Worm (Caenorhabditis elegans) whole organism, young adult: ENCODE measurements around the gene samt-1.
A peak's percentile ranks its signal among the peaks of the same experiment; 100 is the strongest.

ENCODE experiments used
- B0035.1 ChIP-seq: sonication (generic microtip); optimal IDR thresholded peaks from 2 replicates; lab custom pipeline; 2016; ENCODE audit warnings: missing genetic modification characterization, mild to moderate bottlenecking, missing compliant biosample characterization, missing genotype, missing genetic modification reagents
- C17E4.6 ChIP-seq: fragments of 200-800 bp; sonication (Bioruptor generic); IDR thresholded peaks from 2 replicates; pipeline ENCODE4 v1.3.6; 2022; ENCODE audit warnings: missing genetic modification reagents, missing genetic modification characterization, missing compliant biosample characterization
- D2030.7 ChIP-seq: fragments of 200-800 bp; sonication (Bioruptor generic); IDR thresholded peaks from 2 replicates; pipeline ENCODE4 v1.3.6; 2022; ENCODE audit warnings: missing genetic modification reagents, missing genetic modification characterization, missing compliant biosample characterization
- F10E7.11 ChIP-seq: sonication (generic microtip); optimal IDR thresholded peaks from 2 replicates; lab custom pipeline; 2017; ENCODE audit warnings: mild to moderate bottlenecking, missing genetic modification characterization, moderate library complexity, missing compliant biosample characterization
- F33H1.4 ChIP-seq: fragments of 200-800 bp; sonication (Bioruptor generic); IDR thresholded peaks from 2 replicates; pipeline ENCODE4 v1.3.6; 2022; ENCODE audit warnings: missing genetic modification reagents, missing genetic modification characterization, missing compliant biosample characterization
- F37B4.10 ChIP-seq: fragments of 200-800 bp; sonication (Bioruptor generic); IDR thresholded peaks from 2 replicates; pipeline ENCODE4 v1.3.6; 2022; ENCODE audit warnings: missing genetic modification characterization, missing compliant biosample characterization
- F49E8.2 ChIP-seq: sonication (generic microtip); optimal IDR thresholded peaks from 3 replicates; lab custom pipeline; 2017; ENCODE audit warnings: missing genetic modification characterization, mild to moderate bottlenecking, missing compliant biosample characterization, antibody characterized with exemption, moderate library complexity; ENCODE audit not compliant: insufficient read depth
- F57A8.1 ChIP-seq: fragments of 200-800 bp; sonication (Bioruptor generic); optimal IDR thresholded peaks from 2 replicates; lab custom pipeline; 2018; ENCODE audit warnings: mild to moderate bottlenecking, missing genetic modification characterization, moderate library complexity, missing compliant biosample characterization
- K11D2.4 ChIP-seq: fragments of 200-800 bp; sonication (Bioruptor generic); IDR thresholded peaks from 2 replicates; pipeline ENCODE4 v1.3.6; 2022; ENCODE audit warnings: missing genetic modification reagents, missing genetic modification characterization, missing compliant biosample characterization
- T07F8.4 ChIP-seq: sonication (generic microtip); optimal IDR thresholded peaks from 2 replicates; lab custom pipeline; 2016; ENCODE audit warnings: mild to moderate bottlenecking, missing genetic modification characterization, moderate library complexity, missing compliant biosample characterization
- T26A5.8 ChIP-seq: sonication (generic microtip); optimal IDR thresholded peaks from 2 replicates; lab custom pipeline; 2016; ENCODE audit warnings: missing genetic modification characterization, missing compliant biosample characterization
- Y53F4B.3 ChIP-seq: fragments of 200-800 bp; sonication (Bioruptor generic); IDR thresholded peaks from 2 replicates; pipeline ENCODE4 v1.3.6; 2022; ENCODE audit warnings: missing genetic modification reagents, missing genetic modification characterization, missing compliant biosample characterization
- Y53G8AR.9 ChIP-seq: fragments of 200-800 bp; sonication (Bioruptor generic); conservative IDR thresholded peaks from 2 replicates; pipeline ENCODE4 v1.3.6; 2022; ENCODE audit warnings: missing genetic modification reagents, missing genetic modification characterization, missing compliant biosample characterization
- Y79H2A.3 ChIP-seq: fragments of 200-800 bp; sonication (Bioruptor generic); conservative IDR thresholded peaks from 2 replicates; pipeline ENCODE4 v1.3.6; 2022; ENCODE audit warnings: missing genetic modification reagents, missing genetic modification characterization, missing compliant biosample characterization
- Y95B8A.8 ChIP-seq: fragments of 200-800 bp; sonication (Bioruptor generic); IDR thresholded peaks from 2 replicates; pipeline ENCODE4 v1.3.6; 2022; ENCODE audit warnings: missing genetic modification reagents, missing genetic modification characterization, missing compliant biosample characterization
- ZK185.1 ChIP-seq: sonication (generic microtip); optimal IDR thresholded peaks from 2 replicates; lab custom pipeline; 2016; ENCODE audit warnings: mild to moderate bottlenecking, missing genetic modification characterization, missing compliant biosample characterization; ENCODE audit not compliant: poor library complexity, severe bottlenecking
- ceh-58 ChIP-seq: fragments of 200-800 bp; sonication (Bioruptor generic); IDR thresholded peaks from 2 replicates; pipeline ENCODE4 v1.3.6; 2022; ENCODE audit warnings: missing genetic modification characterization, missing compliant biosample characterization
- ceh-91 ChIP-seq: fragments of 200-800 bp; sonication (Bioruptor generic); IDR thresholded peaks from 2 replicates; pipeline ENCODE4 v1.3.6; 2022; ENCODE audit warnings: missing genetic modification reagents, missing genetic modification characterization, missing compliant biosample characterization
- dox-1 ChIP-seq: fragments of 200-800 bp; sonication (Bioruptor generic); IDR thresholded peaks from 2 replicates; pipeline ENCODE4 v1.3.6; 2022; ENCODE audit warnings: missing genetic modification reagents, missing genetic modification characterization, missing compliant biosample characterization
- dpl-1 ChIP-seq: fragments of 150-350 bp; optimal IDR thresholded peaks from 2 replicates; lab custom pipeline; 2014; ENCODE audit warnings: missing biosample characterization, missing genetic modification reagents, missing genetic modification characterization
- efl-1 ChIP-seq: fragments of 150-350 bp; optimal IDR thresholded peaks from 2 replicates; lab custom pipeline; 2014; ENCODE audit warnings: missing biosample characterization, missing genetic modification reagents, missing genetic modification characterization
- ekl-4 ChIP-seq: fragments of 200-800 bp; sonication (Bioruptor generic); IDR thresholded peaks from 2 replicates; pipeline ENCODE4 v1.3.6; 2022; ENCODE audit warnings: missing genetic modification reagents, missing genetic modification characterization, missing compliant biosample characterization
- hmg-1.2 ChIP-seq: fragments of 200-800 bp; sonication (Bioruptor generic); IDR thresholded peaks from 2 replicates; pipeline ENCODE4 v1.3.6; 2022; ENCODE audit warnings: missing genetic modification reagents, missing genetic modification characterization, missing compliant biosample characterization
- hsf-1 ChIP-seq: fragments of 200-800 bp; sonication (Bioruptor generic); IDR thresholded peaks from 2 replicates; pipeline ENCODE4 v1.3.6; 2022; ENCODE audit warnings: missing genetic modification reagents, missing genetic modification characterization, missing compliant biosample characterization
- let-526 ChIP-seq: fragments of 200-800 bp; sonication (Bioruptor generic); IDR thresholded peaks from 2 replicates; pipeline ENCODE4 v1.3.6; 2022; ENCODE audit warnings: missing genetic modification reagents, missing genetic modification characterization, missing compliant biosample characterization
- lin-26 ChIP-seq: fragments of 200-800 bp; sonication (Bioruptor generic); IDR thresholded peaks from 2 replicates; pipeline ENCODE4 v1.3.6; 2022; ENCODE audit warnings: missing genetic modification reagents, missing genetic modification characterization, missing compliant biosample characterization
- lin-35 ChIP-seq, 3 experiments: fragments of 150-350 bp in 2 of 3; sonication (generic microtip) in 1 of 3; optimal IDR thresholded peaks; 2 replicates each; lab custom pipeline; 2014 to 2018; ENCODE audit warnings: missing biosample characterization in 3 of 3, missing genetic modification characterization in 3 of 3, missing genetic modification reagents in 3 of 3
- lin-54 ChIP-seq: fragments of 200-800 bp; sonication (Bioruptor generic); optimal IDR thresholded peaks from 2 replicates; lab custom pipeline; 2018; ENCODE audit warnings: mild to moderate bottlenecking, missing genetic modification characterization, missing compliant biosample characterization
- lsl-1 ChIP-seq: fragments of 200-800 bp; sonication (Bioruptor generic); optimal IDR thresholded peaks from 2 replicates; lab custom pipeline; 2018; ENCODE audit warnings: mild to moderate bottlenecking, missing genetic modification characterization, moderate library complexity, missing compliant biosample characterization
- madf-3 ChIP-seq: fragments of 200-800 bp; sonication (Bioruptor generic); IDR thresholded peaks from 2 replicates; pipeline ENCODE4 v1.3.6; 2022; ENCODE audit warnings: missing genetic modification reagents, missing genetic modification characterization, missing compliant biosample characterization
- madf-6 ChIP-seq: fragments of 200-800 bp; sonication (Bioruptor generic); IDR thresholded peaks from 2 replicates; pipeline ENCODE4 v1.3.6; 2022; ENCODE audit warnings: missing genetic modification reagents, missing genetic modification characterization, missing compliant biosample characterization
- mcd-1 ChIP-seq: fragments of 200-800 bp; sonication (Bioruptor generic); IDR thresholded peaks from 2 replicates; pipeline ENCODE4 v1.3.6; 2022; ENCODE audit warnings: missing genetic modification reagents, missing genetic modification characterization, missing compliant biosample characterization
- pha-4 ChIP-seq: fragments of 150-350 bp; sonication (generic microtip); optimal IDR thresholded peaks from 2 replicates; lab custom pipeline; 2014; ENCODE audit warnings: missing biosample characterization, missing genetic modification reagents, missing genetic modification characterization
- rcor-1 ChIP-seq: fragments of 200-800 bp; sonication (Bioruptor generic); IDR thresholded peaks from 2 replicates; pipeline ENCODE4 v1.3.6; 2022; ENCODE audit warnings: missing genetic modification reagents, missing genetic modification characterization, missing compliant biosample characterization
- repo-1 ChIP-seq: sonication (generic microtip); optimal IDR thresholded peaks from 2 replicates; lab custom pipeline; 2017; ENCODE audit warnings: mild to moderate bottlenecking, missing genetic modification characterization, missing compliant biosample characterization
- somi-1 ChIP-seq: fragments of 200-800 bp; sonication (Bioruptor generic); optimal IDR thresholded peaks from 2 replicates; lab custom pipeline; 2018; ENCODE audit warnings: mild to moderate bottlenecking, missing genetic modification characterization, missing compliant biosample characterization
- tlf-1 ChIP-seq: fragments of 200-800 bp; sonication (Bioruptor generic); optimal IDR thresholded peaks from 2 replicates; lab custom pipeline; 2018; ENCODE audit warnings: mild to moderate bottlenecking, missing genetic modification characterization, missing compliant biosample characterization
- xnd-1 ChIP-seq: sonication (generic microtip); optimal IDR thresholded peaks from 2 replicates; lab custom pipeline; 2016; ENCODE audit warnings: missing genotype, missing genetic modification reagents, missing genetic modification characterization, missing compliant biosample characterization
- zfh-2 ChIP-seq: fragments of 200-800 bp; sonication (Bioruptor generic); conservative IDR thresholded peaks from 2 replicates; pipeline ENCODE4 v1.3.6; 2022; ENCODE audit warnings: missing genetic modification reagents, missing genetic modification characterization, missing compliant biosample characterization
- ztf-18 ChIP-seq: sonication (generic microtip); optimal IDR thresholded peaks from 2 replicates; lab custom pipeline; 2016; ENCODE audit warnings: missing genotype, mild to moderate bottlenecking, missing genetic modification characterization, missing compliant biosample characterization
- ztf-25 ChIP-seq: fragments of 200-800 bp; sonication (Bioruptor generic); IDR thresholded peaks from 2 replicates; pipeline ENCODE4 v1.3.6; 2022; ENCODE audit warnings: missing genetic modification reagents, missing genetic modification characterization, missing compliant biosample characterization

Gene samt-1

DNA sequence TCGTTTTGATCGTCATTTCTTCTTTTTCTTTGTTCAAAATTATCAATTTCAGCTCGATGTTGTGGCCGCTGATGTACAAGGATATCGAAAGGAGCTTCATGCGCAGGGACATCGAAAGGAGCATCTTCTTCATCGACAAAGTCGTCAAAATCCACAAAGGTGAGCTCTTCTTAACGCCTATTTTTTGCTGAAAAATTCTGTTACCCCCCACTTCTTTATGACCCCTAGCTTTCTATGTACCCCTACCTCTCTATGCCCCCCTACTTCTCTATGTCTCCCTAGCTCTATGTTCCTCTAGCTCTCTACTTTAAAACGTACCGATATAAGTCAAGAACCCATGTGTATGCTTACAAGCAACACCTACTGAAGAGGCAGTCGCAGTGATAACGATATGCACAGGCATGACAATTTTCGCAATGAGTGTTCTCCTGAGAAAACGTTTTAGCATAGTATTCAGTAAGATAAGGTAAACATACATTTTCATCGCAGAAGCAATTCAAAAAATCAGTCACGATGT lies 33.5 kb upstream of the samt-1 start, which contains the start of gene Y54G2A.36:
Gene Y54G2A.36, plus strand, starts transcription at position 51 of the 517 bp plus-strand sequence.
- TF ChIP-seq madf-3 (GFP tag; lab: Robert Waterston, UW) (0 out of 2 replicates have a peak, but pooled peaks have one; percentile 55), B0035.1 (tag; lab: Kevin White, UChicago) (no peak), ekl-4 (GFP tag; lab: Robert Waterston, UW) (peak; percentile 41; the same call in 1 of the 2 replicates), somi-1 (no peak), ZK185.1 (tag; lab: Kevin White, UChicago) (no peak), D2030.7 (GFP tag; lab: Robert Waterston, UW) (0 out of 2 replicates have a peak, but pooled peaks have one; percentile 18), hsf-1 (GFP tag; lab: Robert Waterston, UW) (peak; percentile 58; the same call in 1 of the 2 replicates), F49E8.2 (peak; percentile 35), ztf-25 (GFP tag; lab: Robert Waterston, UW) (0 out of 2 replicates have a peak, but pooled peaks have one; percentile 35), rcor-1 (GFP tag; lab: Robert Waterston, UW) (peak; percentile 19; the same call in 1 of the 2 replicates), lin-26 (0 out of 2 replicates have a peak, but pooled peaks have one; percentile 13), Y79H2A.3 (peak; percentile 95), madf-6 (peak; percentile 36; the same call in 1 of the 2 replicates), Y53G8AR.9 (GFP tag; lab: Robert Waterston, UW) (peak; percentile 18; the same call in 1 of the 2 replicates), pha-4 (no peak), C17E4.6 (GFP tag; lab: Robert Waterston, UW) (0 out of 2 replicates have a peak, but pooled peaks have one; percentile 26)

DNA sequence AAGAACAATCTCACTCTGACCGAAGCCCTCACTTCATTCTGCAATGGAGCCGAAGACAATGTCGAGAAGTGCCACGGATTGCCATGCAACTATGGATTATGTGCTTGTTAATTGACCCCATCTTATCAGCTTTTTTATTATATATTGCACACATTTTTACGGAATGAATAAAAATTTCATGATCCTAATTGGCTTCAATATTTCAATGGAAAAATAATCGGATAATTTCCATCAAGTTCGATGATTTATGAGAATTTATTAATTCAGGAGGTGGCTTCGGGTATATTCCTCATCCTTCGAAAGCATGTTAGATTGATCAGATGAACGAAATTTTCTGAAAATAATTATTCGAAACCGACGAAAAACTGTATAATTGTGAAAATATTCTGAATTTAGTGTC lies 29.7 kb upstream of the samt-1 start:
- peak; percentile 52; the same call in 1 of the 2 replicates for TF ChIP-seq D2030.7 (GFP tag; lab: Robert Waterston, UW)
- peak; percentile 66; the same call in 1 of the 2 replicates for TF ChIP-seq Y79H2A.3
- TF ChIP-seq Y95B8A.8 = 0 out of 2 replicates have a peak, but pooled peaks have one; percentile 14

ce11 chrIV:2901973-2902372 lies 29.2 kb upstream of the samt-1 start:
- peak; percentile 46 for TF ChIP-seq lin-54 (GFP tag; lab: Kevin White, UChicago)
- peak; percentile 89 for TF ChIP-seq mcd-1 (GFP tag; lab: Robert Waterston, UW)

ce11 chrIV:2914545-2914944 lies 16.7 kb upstream of the samt-1 start:
- TF ChIP-seq mcd-1 (GFP tag; lab: Robert Waterston, UW) = peak; percentile 50; the same call in 1 of the 2 replicates
- TF ChIP-seq hsf-1 (GFP tag; lab: Robert Waterston, UW) = peak; percentile 67; the same call in 1 of the 2 replicates
- no peak for TF ChIP-seq tlf-1 (GFP tag; lab: Kevin White, UChicago)
- TF ChIP-seq T26A5.8 (tag; lab: Kevin White, UChicago) = no peak
- peak; percentile 5 for TF ChIP-seq F49E8.2
- TF ChIP-seq let-526 (GFP tag; lab: Robert Waterston, UW) = no peak
- TF ChIP-seq pha-4 = no peak
- TF ChIP-seq ceh-91 (GFP tag; lab: Robert Waterston, UW) = peak; percentile 53; the same call in 1 of the 2 replicates
- TF ChIP-seq F57A8.1 (GFP tag; lab: Kevin White, UChicago) = no peak
- TF ChIP-seq K11D2.4 (GFP tag; lab: Robert Waterston, UW) = no peak
- TF ChIP-seq D2030.7 (GFP tag; lab: Robert Waterston, UW) = peak; percentile 25; the same call in 1 of the 2 replicates
- no peak for TF ChIP-seq zfh-2 (GFP tag; lab: Robert Waterston, UW)
- peak; percentile 59 for TF ChIP-seq dpl-1
- TF ChIP-seq ztf-18 (tag; lab: Kevin White, UChicago) = peak; percentile 19
- TF ChIP-seq lin-26 = no peak
- TF ChIP-seq T07F8.4 (tag; lab: Kevin White, UChicago) = no peak
- TF ChIP-seq F10E7.11 = no peak
- TF ChIP-seq ceh-58 (GFP tag; lab: Robert Waterston, UW) = no peak
- no peak for TF ChIP-seq F37B4.10 (GFP tag; lab: Robert Waterston, UW)
- TF ChIP-seq xnd-1 (tag; lab: Kevin White, UChicago) = peak; percentile 75
- TF ChIP-seq lsl-1 = peak; percentile 83
- peak; percentile 40; the same call in 1 of the 2 replicates for TF ChIP-seq hmg-1.2 (GFP tag; lab: Robert Waterston, UW)
- TF ChIP-seq repo-1 (tag; lab: Kevin White, UChicago) = no peak
- peak; percentile 80 for TF ChIP-seq efl-1 (GFP tag; lab: Kevin White, UChicago)
- peak; percentile 97 for TF ChIP-seq madf-6
- peak; percentile 39 for TF ChIP-seq dox-1
- no peak for TF ChIP-seq Y53F4B.3 (GFP tag; lab: Robert Waterston, UW)
- TF ChIP-seq lin-35 (GFP tag; optimal IDR thresholded peaks at IDR 0.05; lab: Kevin White, UChicago) = no peak
- no peak for TF ChIP-seq ztf-25 (GFP tag; lab: Robert Waterston, UW)
- peak; percentile 58 for TF ChIP-seq F33H1.4 (GFP tag; lab: Robert Waterston, UW)
